Fruit fly (Drosophila melanogaster) whole organism, embryonic: Measurements from ENCODE around the gene CG9263.

Source experiments
- Ada2b ChIP-seq: fragments of 200-800 bp; sonication (Bioruptor generic); IDR thresholded peaks from 2 replicates; pipeline ENCODE4 v1.3.6; 2022; ENCODE audit warnings: missing biosample characterization, missing genetic modification characterization
- Aef1 ChIP-seq: fragments of 200-800 bp; sonication (Bioruptor generic); IDR thresholded peaks from 3 replicates; pipeline ENCODE4 v1.3.6; 2022; ENCODE audit warnings: missing biosample characterization, missing genetic modification characterization
- Blimp-1 ChIP-seq: fragments of 200-800 bp; sonication (Bioruptor generic); optimal IDR thresholded peaks from 3 replicates; lab custom pipeline; 2018; ENCODE audit warnings: missing biosample characterization, missing genetic modification characterization, mild to moderate bottlenecking, moderate library complexity, missing genetic modification reagents
- CG11723 ChIP-seq: fragments of 200-800 bp; sonication (Bioruptor generic); optimal IDR thresholded peaks from 2 replicates; lab custom pipeline; 2017; ENCODE audit warnings: missing biosample characterization, mild to moderate bottlenecking, missing genetic modification characterization
- CG12071 ChIP-seq: fragments of 200-800 bp; sonication (Bioruptor generic); optimal IDR thresholded peaks from 3 replicates; lab custom pipeline; 2018; ENCODE audit warnings: missing biosample characterization, mild to moderate bottlenecking, missing genetic modification characterization
- CG12104 ChIP-seq: fragments of 200-800 bp; sonication (Bioruptor generic); optimal IDR thresholded peaks from 3 replicates; lab custom pipeline; 2016; ENCODE audit warnings: missing biosample characterization, missing genetic modification characterization
- CG12391 ChIP-seq: fragments of 200-800 bp; sonication (Bioruptor generic); optimal IDR thresholded peaks from 3 replicates; lab custom pipeline; 2018; ENCODE audit warnings: missing biosample characterization, mild to moderate bottlenecking, missing genetic modification characterization, moderate library complexity
- CG15269 ChIP-seq: fragments of 200-800 bp; sonication (Bioruptor generic); optimal IDR thresholded peaks from 2 replicates; lab custom pipeline; 2018; ENCODE audit warnings: missing biosample characterization, mild to moderate bottlenecking, missing genetic modification characterization, moderate library complexity
- CG1602 ChIP-seq: fragments of 200-800 bp; sonication (Bioruptor generic); optimal IDR thresholded peaks from 3 replicates; lab custom pipeline; 2016; ENCODE audit warnings: missing biosample characterization, missing genetic modification characterization
- CG1647 ChIP-seq: fragments of 200-800 bp; sonication (Bioruptor generic); optimal IDR thresholded peaks from 3 replicates; lab custom pipeline; 2016; ENCODE audit warnings: missing biosample characterization, missing genetic modification characterization
- CG16815 ChIP-seq: fragments of 200-800 bp; sonication (Bioruptor generic); optimal IDR thresholded peaks from 3 replicates; lab custom pipeline; 2017; ENCODE audit warnings: missing biosample characterization, mild to moderate bottlenecking, missing genetic modification characterization
- CG17359 ChIP-seq: fragments of 200-800 bp; sonication (Bioruptor generic); optimal IDR thresholded peaks from 3 replicates; lab custom pipeline; 2018; ENCODE audit warnings: missing biosample characterization, mild to moderate bottlenecking, missing genetic modification characterization, moderate library complexity
- CG17385 ChIP-seq: fragments of 200-800 bp; sonication (Bioruptor generic); optimal IDR thresholded peaks from 3 replicates; lab custom pipeline; 2018; ENCODE audit warnings: missing biosample characterization, mild to moderate bottlenecking, missing genetic modification characterization
- CG17802 ChIP-seq: fragments of 200-800 bp; sonication (Bioruptor generic); optimal IDR thresholded peaks from 2 replicates; lab custom pipeline; 2018; ENCODE audit warnings: missing biosample characterization, mild to moderate bottlenecking, missing genetic modification characterization, moderate library complexity
- CG17829 ChIP-seq: fragments of 200-800 bp; optimal IDR thresholded peaks from 2 replicates; lab custom pipeline; 2019; ENCODE audit warnings: missing biosample characterization, mild to moderate bottlenecking, missing genetic modification characterization, moderate library complexity
- CG6654 ChIP-seq: fragments of 200-800 bp; sonication (Bioruptor generic); optimal IDR thresholded peaks from 2 replicates; lab custom pipeline; 2017; ENCODE audit warnings: missing biosample characterization, mild to moderate bottlenecking, missing genetic modification characterization
- CG9876 ChIP-seq: fragments of 200-800 bp; sonication (Bioruptor generic); optimal IDR thresholded peaks from 2 replicates; lab custom pipeline; 2016; ENCODE audit warnings: missing biosample characterization, missing genetic modification characterization
- Dref ChIP-seq: fragments of 200-800 bp; sonication (Bioruptor generic); IDR thresholded peaks from 2 replicates; pipeline ENCODE4 v1.3.6; 2022; ENCODE audit warnings: missing biosample characterization, missing genetic modification characterization
- Ets65A ChIP-seq: fragments of 200-800 bp; sonication (Bioruptor generic); peaks from one replicate; lab custom pipeline; 2016; ENCODE audit warnings: missing biosample characterization, missing genetic modification characterization
- HLH4C ChIP-seq: fragments of 200-800 bp; sonication (Bioruptor generic); IDR thresholded peaks from 3 replicates; pipeline ENCODE4 v1.3.6; 2022; ENCODE audit warnings: missing biosample characterization, missing genetic modification characterization; ENCODE audit not compliant: partially characterized antibody
- Hmx ChIP-seq: fragments of 200-800 bp; sonication (Bioruptor generic); optimal IDR thresholded peaks from 2 replicates; lab custom pipeline; 2016; ENCODE audit warnings: missing biosample characterization, missing genetic modification characterization
- Max ChIP-seq: fragments of 200-800 bp; sonication (Bioruptor generic); optimal IDR thresholded peaks from 2 replicates; lab custom pipeline; 2016; ENCODE audit warnings: missing biosample characterization, mild to moderate bottlenecking, missing genetic modification characterization
- NK7.1 ChIP-seq: fragments of 200-800 bp; sonication (Bioruptor generic); optimal IDR thresholded peaks from 3 replicates; lab custom pipeline; 2016; ENCODE audit warnings: missing biosample characterization, missing genetic modification characterization
- Nf-YA ChIP-seq: fragments of 200-800 bp; sonication (Bioruptor generic); IDR thresholded peaks from 2 replicates; pipeline ENCODE4 v1.3.6; 2022; ENCODE audit warnings: missing biosample characterization, missing genetic modification characterization
- Opbp ChIP-seq: fragments of 200-800 bp; sonication (Bioruptor generic); IDR thresholded peaks from 3 replicates; pipeline ENCODE4 v1.3.6; 2022; ENCODE audit warnings: missing biosample characterization, missing genetic modification characterization; ENCODE audit not compliant: partially characterized antibody
- Six4 ChIP-seq: fragments of 200-800 bp; sonication (Bioruptor generic); optimal IDR thresholded peaks from 2 replicates; lab custom pipeline; 2016; ENCODE audit warnings: missing biosample characterization, missing genetic modification characterization
- abd-A ChIP-seq: fragments of 200-800 bp; sonication (Bioruptor generic); optimal IDR thresholded peaks from 3 replicates; lab custom pipeline; 2019; ENCODE audit warnings: missing biosample characterization, mild to moderate bottlenecking, missing genetic modification characterization, moderate library complexity
- ato ChIP-seq: fragments of 200-800 bp; sonication (Bioruptor generic); IDR thresholded peaks from 2 replicates; pipeline ENCODE4 v1.3.6; 2022; ENCODE audit warnings: missing biosample characterization, missing genetic modification characterization; ENCODE audit not compliant: partially characterized antibody
- cg ChIP-seq: fragments of 200-800 bp; sonication (Bioruptor generic); optimal IDR thresholded peaks from 3 replicates; lab custom pipeline; 2019; ENCODE audit warnings: missing biosample characterization, mild to moderate bottlenecking, missing genetic modification characterization, moderate library complexity
- dan ChIP-seq: fragments of 200-800 bp; sonication (Bioruptor generic); IDR thresholded peaks from 2 replicates; pipeline ENCODE4 v1.3.6; 2022; ENCODE audit warnings: missing biosample characterization, missing genetic modification characterization
- eve ChIP-seq, 2 experiments: fragments of >200 bp; optimal IDR thresholded peaks; 2 replicates each; lab custom pipeline; 2017; ENCODE audit warnings: missing biosample characterization in 2 of 2, missing genetic modification characterization in 2 of 2
- ewg ChIP-seq: fragments of 200-800 bp; sonication (Bioruptor generic); optimal IDR thresholded peaks from 3 replicates; lab custom pipeline; 2017; ENCODE audit warnings: mild to moderate bottlenecking, missing biosample characterization, missing genetic modification reagents, missing genetic modification characterization
- gcm2 ChIP-seq: fragments of 200-800 bp; sonication (Bioruptor generic); optimal IDR thresholded peaks from 2 replicates; lab custom pipeline; 2016; ENCODE audit warnings: missing biosample characterization, missing genetic modification characterization
- grau ChIP-seq: fragments of 200-800 bp; optimal IDR thresholded peaks from 3 replicates; lab custom pipeline; 2019; ENCODE audit warnings: missing biosample characterization, mild to moderate bottlenecking, missing genetic modification characterization, moderate library complexity
- her ChIP-seq: fragments of 200-800 bp; sonication (Bioruptor generic); optimal IDR thresholded peaks from 2 replicates; lab custom pipeline; 2016; ENCODE audit warnings: missing biosample characterization, missing genetic modification characterization
- kay ChIP-seq: fragments of 200-800 bp; sonication (Bioruptor generic); optimal IDR thresholded peaks from 2 replicates; lab custom pipeline; 2016; ENCODE audit warnings: missing biosample characterization, missing genetic modification characterization
- ken ChIP-seq: fragments of 200-800 bp; sonication (Bioruptor generic); IDR thresholded peaks from 3 replicates; pipeline ENCODE4 v1.3.6; 2022; ENCODE audit warnings: missing biosample characterization, missing genetic modification characterization
- kni ChIP-seq: fragments of 200-800 bp; sonication (Bioruptor generic); optimal IDR thresholded peaks from 3 replicates; lab custom pipeline; 2017; ENCODE audit warnings: mild to moderate bottlenecking, missing biosample characterization, missing genetic modification reagents, missing genetic modification characterization
- lola ChIP-seq, 3 experiments: fragments of >200 bp in 2 of 3; fragments of 200-800 bp in 1 of 3; sonication (Bioruptor generic) in 1 of 3; optimal IDR thresholded peaks; 2 replicates each; lab custom pipeline; 2017 to 2019; ENCODE audit warnings: missing biosample characterization in 3 of 3, missing genetic modification characterization in 3 of 3, mild to moderate bottlenecking in 1 of 3, moderate library complexity in 1 of 3
- mam ChIP-seq: fragments of 200-800 bp; sonication (Bioruptor generic); optimal IDR thresholded peaks from 3 replicates; lab custom pipeline; 2016; ENCODE audit warnings: missing biosample characterization, missing genetic modification characterization
- nau ChIP-seq: fragments of 200-800 bp; sonication (Bioruptor generic); optimal IDR thresholded peaks from 3 replicates; lab custom pipeline; 2017; ENCODE audit warnings: missing biosample characterization, mild to moderate bottlenecking, missing genetic modification characterization, missing genetic modification reagents
- nom ChIP-seq: fragments of 200-800 bp; sonication (Bioruptor generic); optimal IDR thresholded peaks from 2 replicates; lab custom pipeline; 2017; ENCODE audit warnings: missing biosample characterization, missing genetic modification characterization, mild to moderate bottlenecking, moderate library complexity, missing genetic modification reagents
- peb ChIP-seq: fragments of 200-800 bp; sonication (Bioruptor generic); IDR thresholded peaks from 2 replicates; pipeline ENCODE4 v1.3.6; 2022; ENCODE audit warnings: missing biosample characterization, missing genetic modification characterization
- sd ChIP-seq: fragments of 200-800 bp; sonication (Bioruptor generic); optimal IDR thresholded peaks from 3 replicates; lab custom pipeline; 2018; ENCODE audit warnings: missing biosample characterization, mild to moderate bottlenecking, missing genetic modification characterization, moderate library complexity
- slbo ChIP-seq: fragments of 200-800 bp; sonication (Bioruptor generic); IDR thresholded peaks from 2 replicates; pipeline ENCODE4 v1.3.6; 2022; ENCODE audit warnings: missing biosample characterization, missing genetic modification characterization
- tgo ChIP-seq: fragments of 200-800 bp; sonication (Bioruptor generic); IDR thresholded peaks from 3 replicates; pipeline ENCODE4 v1.3.6; 2022; ENCODE audit warnings: missing biosample characterization, missing genetic modification characterization
- tna ChIP-seq: fragments of 200-800 bp; sonication (Bioruptor generic); IDR thresholded peaks from 2 replicates; pipeline ENCODE4 v1.3.6; 2022; ENCODE audit warnings: missing biosample characterization, missing genetic modification characterization; ENCODE audit not compliant: partially characterized antibody
- z ChIP-seq: fragments of 200-800 bp; sonication (Bioruptor generic); IDR thresholded peaks from 3 replicates; pipeline ENCODE4 v1.3.6; 2022; ENCODE audit warnings: missing biosample characterization, missing genetic modification characterization
- zf30C ChIP-seq: fragments of 200-800 bp; sonication (Bioruptor generic); optimal IDR thresholded peaks from 3 replicates; lab custom pipeline; 2018; ENCODE audit warnings: missing biosample characterization, mild to moderate bottlenecking, missing genetic modification characterization

Gene CG9263

dm6 chr2L:13549973-13550458 lies 7.6 kb upstream of the CG9263 start, which contains the start of gene kuz (continued):
- TF ChIP-seq CG16815 (no peak), sd (peak; percentile 63), Blimp-1 (GFP tag; lab: Kevin White, UChicago) (peak; percentile 26), her (GFP tag; lab: Kevin White, UChicago) (peak; percentile 21), Aef1 (GFP tag; lab: Robert Waterston, UW) (peak; percentile 18; the same call in 1 of the 3 replicates), Hmx (GFP tag; lab: Kevin White, UChicago) (no peak), CG1647 (GFP tag; lab: Kevin White, UChicago) (peak; percentile 4), nau (GFP tag; lab: Kevin White, UChicago) (peak; percentile 25), HLH4C (peak; percentile 59; the same call in 1 of the 3 replicates), abd-A (tag; lab: Kevin White, UChicago) (peak; percentile 83), slbo (0 out of 2 replicates have a peak, but pooled peaks have one; percentile 16), CG1602 (no peak), Dref (no peak), CG15269 (peak; percentile 9), CG6654 (GFP tag; lab: Kevin White, UChicago) (no peak), CG17802 (tag; lab: Kevin White, UChicago) (no peak), CG17829 (tag; lab: Kevin White, UChicago) (peak; percentile 36), CG12071 (peak; percentile 32), kay (GFP tag; lab: Kevin White, UChicago) (peak; percentile 98), tgo (GFP tag; lab: Robert Waterston, UW) (no peak; the same call in 2 of the 3 replicates), peb (GFP tag; lab: Robert Waterston, UW) (peak; percentile 16; the same call in 1 of the 2 replicates), kni (GFP tag; lab: Kevin White, UChicago) (peak; percentile 50), Six4 (GFP tag; lab: Kevin White, UChicago) (no peak), Max (GFP tag; lab: Kevin White, UChicago) (peak; percentile 15), zf30C (GFP tag; lab: Kevin White, UChicago) (peak; percentile 36), lola (GFP tag; optimal IDR thresholded peaks at IDR 0.05; lab: Kevin White, UChicago) (peak in 1 of 3 experiments; percentile 16), ato (GFP tag; lab: Robert Waterston, UW) (peak; percentile 66; the same call in 1 of the 2 replicates), Nf-YA (0 out of 2 replicates have a peak, but pooled peaks have one; percentile 35), Opbp (GFP tag; lab: Robert Waterston, UW) (peak; percentile 79; the same call in 2 of the 3 replicates), Ets65A (peak; percentile 83), mam (no peak), CG17385 (peak; percentile 56), grau (peak; percentile 40), z (GFP tag; lab: Robert Waterston, UW) (no peak), ewg (GFP tag; lab: Kevin White, UChicago) (peak; percentile 12), cg (GFP tag; lab: Kevin White, UChicago) (peak; percentile 97), Ada2b (GFP tag; lab: Robert Waterston, UW) (no peak), NK7.1 (peak; percentile 18), ken (GFP tag; lab: Robert Waterston, UW) (no peak), gcm2 (GFP tag; lab: Kevin White, UChicago) (peak; percentile 13), CG11723 (GFP tag; lab: Kevin White, UChicago) (no peak), CG12391 (peak; percentile 67), eve (GFP tag; optimal IDR thresholded peaks at IDR 0.05; lab: Kevin White, UChicago) (no peak), dan (GFP tag; lab: Robert Waterston, UW) (no peak), CG9876 (GFP tag; lab: Kevin White, UChicago) (peak; percentile 7), CG12104 (no peak), CG17359 (tag; lab: Kevin White, UChicago) (peak; percentile 42), tna (GFP tag; lab: Robert Waterston, UW) (peak; percentile 64; the same call in 1 of the 2 replicates), nom (peak; percentile 57)
